Worm (Caenorhabditis elegans): ENCODE results near the gene fbxa-194.

DNA sequence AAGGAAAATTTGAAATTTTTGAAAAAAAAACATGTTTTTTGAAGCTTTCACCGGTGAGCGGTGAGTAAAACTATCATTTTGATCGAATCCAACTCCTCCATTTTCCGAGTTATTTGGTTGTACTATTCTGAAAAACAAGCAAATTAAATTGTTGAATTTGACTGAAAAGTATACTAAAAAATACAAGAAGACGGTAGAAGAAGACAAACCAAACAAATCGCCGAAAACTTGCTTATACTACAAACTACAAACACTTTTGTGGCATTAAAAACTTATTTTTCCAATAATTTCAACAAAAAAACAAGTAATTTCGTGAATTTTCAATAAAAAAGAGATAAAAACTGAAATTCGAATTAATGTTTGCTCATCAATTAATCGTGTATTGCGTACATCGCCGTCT is at the start of gene fbxa-194:
- no peak for TF ChIP-seq flt-1 (GFP tag; IDR thresholded peaks at IDR 0.05)
- TF ChIP-seq tbx-11 (GFP tag; IDR thresholded peaks at IDR 0.05) = no peak
- no peak for TF ChIP-seq tbx-37 (GFP tag; conservative IDR thresholded peaks at IDR 0.05)
- TF ChIP-seq sea-1 (GFP tag; conservative IDR thresholded peaks at IDR 0.05) = no peak
- TF ChIP-seq ama-1 (optimal IDR thresholded peaks at IDR 0.05) = no peak
- TF ChIP-seq hmg-4 (GFP tag; optimal IDR thresholded peaks at IDR 0.05) = no peak
- no peak for TF ChIP-seq scrt-1 (GFP tag; IDR thresholded peaks at IDR 0.05)
- no peak for TF ChIP-seq hnd-1 (tag; optimal IDR thresholded peaks at IDR 0.05)
- TF ChIP-seq pes-1 (GFP tag; IDR thresholded peaks at IDR 0.05) = no peak
- TF ChIP-seq ets-7 (tag; optimal IDR thresholded peaks at IDR 0.05) = no peak
- no peak for TF ChIP-seq tra-4 (tag; optimal IDR thresholded peaks at IDR 0.05)
- TF ChIP-seq B0310.2 (tag; optimal IDR thresholded peaks at IDR 0.05) = no peak
- no peak for TF ChIP-seq ceh-13 (GFP tag; optimal IDR thresholded peaks at IDR 0.05)
- no peak for TF ChIP-seq F13C5.2 (tag; optimal IDR thresholded peaks at IDR 0.05)

Data from whole organism, early embryonic.